Worm (Caenorhabditis elegans): ENCODE results near the gene dhs-21.

Gene dhs-21

DNA sequence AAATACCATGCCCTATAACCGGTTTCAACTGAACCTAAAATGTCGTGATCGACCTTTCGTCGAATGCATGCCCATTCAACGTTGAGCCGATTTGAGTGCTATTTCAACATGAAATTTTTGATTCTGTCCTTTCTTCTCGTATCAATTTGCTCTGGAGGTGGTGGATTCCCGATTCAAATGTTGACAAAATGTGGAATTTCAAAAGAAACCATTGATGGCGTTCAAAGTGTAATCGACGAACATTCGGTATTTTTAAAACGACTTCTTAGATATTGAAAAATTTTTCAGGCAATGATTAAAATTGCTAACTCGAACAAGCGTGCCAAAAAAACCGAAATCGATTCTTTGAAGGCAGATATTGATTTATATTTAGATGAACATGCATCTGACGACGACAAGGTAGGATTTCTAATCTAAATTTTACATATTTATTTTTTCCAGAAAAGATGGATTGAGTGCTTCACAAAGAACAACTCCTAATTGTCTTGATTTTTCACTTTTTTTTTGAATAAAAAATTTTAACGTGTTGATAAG is 6.3 kb downstream of the dhs-21 start, which contains the start of gene R11D1.13:
R11D1.13 (plus strand) TSS at position 51 of the 534 bp plus-strand sequence.
- no peak for TF ChIP-seq unc-62 (GFP tag; optimal IDR thresholded peaks at IDR 0.05)
- no peak for TF ChIP-seq egl-27 (tag; optimal IDR thresholded peaks at IDR 0.05)
- TF ChIP-seq fos-1 (tag; optimal IDR thresholded peaks at IDR 0.05), result no peak

DNA sequence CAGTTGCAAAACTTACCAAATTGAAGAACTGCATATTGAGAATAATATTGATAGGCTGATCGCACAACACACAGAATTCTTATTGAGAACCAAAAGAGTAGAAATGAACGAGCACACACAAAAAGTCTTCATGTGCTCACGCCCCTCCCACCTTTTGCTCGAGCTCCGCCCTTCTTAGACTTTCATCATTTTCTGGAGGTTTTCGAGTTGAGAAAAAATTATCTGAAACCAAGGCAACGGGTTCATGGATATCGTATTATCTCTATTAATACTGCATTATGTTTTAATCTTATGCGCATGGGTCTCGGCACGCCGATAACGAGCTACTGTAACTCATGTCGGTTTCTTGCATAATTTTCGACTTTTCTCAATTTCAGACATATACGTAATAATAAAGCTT is 7.6 kb downstream of the dhs-21 start, which contains the start of gene R11D1.12:
R11D1.12 (minus strand) TSS at position 101 of the 400 bp plus-strand sequence.
- TF ChIP-seq F13H6.1 (tag; optimal IDR thresholded peaks at IDR 0.05) (no peak), mdl-1 (tag; optimal IDR thresholded peaks at IDR 0.05) (no peak), aly-2 (tag; optimal IDR thresholded peaks at IDR 0.05) (no peak), Y55F3AM.14 (GFP tag; optimal IDR thresholded peaks at IDR 0.05) (no peak), lin-39 (tag; optimal IDR thresholded peaks at IDR 0.05) (no peak), ztf-4 (tag; optimal IDR thresholded peaks at IDR 0.05) (no peak), ceh-16 (tag; optimal IDR thresholded peaks at IDR 0.05) (no peak), nhr-12 (tag; optimal IDR thresholded peaks at IDR 0.05) (no peak), mbf-1 (tag; optimal IDR thresholded peaks at IDR 0.05) (no peak), nhr-6 (tag; optimal IDR thresholded peaks at IDR 0.05) (no peak), dmd-4 (tag; optimal IDR thresholded peaks at IDR 0.05) (no peak), unc-39 (tag; optimal IDR thresholded peaks at IDR 0.05) (no peak), ZK546.5 (tag; optimal IDR thresholded peaks at IDR 0.05) (no peak)

DNA sequence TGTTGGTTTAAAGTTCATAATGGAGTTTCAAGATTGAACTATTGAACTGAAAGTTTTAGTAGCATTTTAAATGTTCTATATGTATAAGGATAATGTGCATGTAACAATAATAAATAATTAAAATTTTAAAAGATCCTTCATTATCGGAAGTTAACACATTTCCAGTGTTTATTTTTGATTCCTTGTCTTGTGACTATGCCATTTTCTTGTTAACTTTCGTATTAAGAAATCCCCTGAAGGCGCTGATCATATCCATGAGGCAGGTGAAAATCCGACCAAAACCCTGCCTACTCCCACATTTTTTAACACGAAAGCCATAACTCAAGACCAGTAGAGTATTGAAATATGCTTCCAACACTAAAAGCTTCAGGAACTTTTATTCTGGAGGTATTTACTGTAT is 13.7 kb downstream of the dhs-21 start, which contains the start of gene R11D1.7:
R11D1.7 (plus strand) TSS at position 301 of the 400 bp plus-strand sequence.
- TF ChIP-seq nhr-77 (tag; optimal IDR thresholded peaks at IDR 0.05) (no peak), lin-13 (GFP tag; optimal IDR thresholded peaks at IDR 0.05) (no peak), nhr-21 (tag; optimal IDR thresholded peaks at IDR 0.05) (no peak), lsy-2 (tag; optimal IDR thresholded peaks at IDR 0.05) (no peak), blmp-1 (tag; optimal IDR thresholded peaks at IDR 0.05; ENCODE audit: insufficient read depth) (no peak), skn-1 (tag; optimal IDR thresholded peaks at IDR 0.05) (no peak), ztf-1 (GFP tag; conservative IDR thresholded peaks at IDR 0.05) (no peak)

DNA sequence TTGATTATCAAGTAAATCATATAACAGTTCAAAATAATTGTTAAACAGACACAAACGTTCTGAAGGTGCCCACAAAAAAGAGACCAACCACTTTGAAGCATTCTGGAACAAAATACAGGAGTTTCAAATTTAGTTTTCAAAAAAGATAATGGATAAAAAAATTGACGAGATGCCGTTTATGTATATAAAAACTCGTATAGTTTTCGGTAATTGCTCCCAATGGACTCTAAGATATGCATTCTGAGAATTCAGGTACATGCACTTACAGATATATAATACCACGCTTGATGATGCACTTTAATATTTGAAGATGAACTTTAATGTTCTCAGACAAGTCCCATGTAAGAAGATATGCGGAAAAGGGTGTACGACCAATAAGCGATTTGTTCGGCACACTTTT is 14.8 kb downstream of the dhs-21 start, which contains the start of gene str-181:
str-181 (minus strand) TSS at position 101 of the 400 bp plus-strand sequence.
- TF ChIP-seq elt-1 (tag; optimal IDR thresholded peaks at IDR 0.05) (no peak), mdl-1 (tag; optimal IDR thresholded peaks at IDR 0.05) (no peak), fos-1 (tag; optimal IDR thresholded peaks at IDR 0.05) (no peak), nhr-23 (tag; optimal IDR thresholded peaks at IDR 0.05) (no peak), unc-39 (tag; optimal IDR thresholded peaks at IDR 0.05) (no peak)

DNA sequence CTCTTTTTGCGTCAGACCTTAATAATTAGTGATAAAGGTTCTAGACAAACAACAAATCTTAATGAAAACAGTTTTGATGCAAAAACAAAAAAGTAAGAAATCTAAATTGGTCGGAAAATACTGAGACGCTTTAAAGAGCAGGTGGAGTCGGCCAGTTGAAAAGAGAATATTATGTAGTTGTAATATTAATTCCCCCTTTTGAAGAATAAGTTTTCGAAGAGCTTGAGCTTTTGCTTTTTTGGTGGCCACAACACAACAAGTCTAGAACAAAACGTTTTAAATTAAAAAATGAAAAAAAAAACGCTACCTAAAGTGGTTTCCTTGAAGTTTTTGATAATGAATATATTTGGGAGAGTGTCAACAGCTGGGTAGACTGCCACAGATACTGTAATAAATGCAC is 17.0 kb downstream of the dhs-21 start, which contains the start of gene str-178:
str-178 (minus strand) TSS at position 101 of the 400 bp plus-strand sequence.
- no peak for TF ChIP-seq lin-11 (tag; optimal IDR thresholded peaks at IDR 0.05)
- no peak for TF ChIP-seq F13H6.1 (tag; optimal IDR thresholded peaks at IDR 0.05)
- TF ChIP-seq ztf-11 (tag; optimal IDR thresholded peaks at IDR 0.05), result no peak
- no peak for TF ChIP-seq Y55F3AM.14 (GFP tag; optimal IDR thresholded peaks at IDR 0.05)
- no peak for TF ChIP-seq mbf-1 (tag; optimal IDR thresholded peaks at IDR 0.05)
- TF ChIP-seq lsy-2 (tag; optimal IDR thresholded peaks at IDR 0.05), result no peak
- TF ChIP-seq nhr-11 (tag; optimal IDR thresholded peaks at IDR 0.05), result no peak
- no peak for TF ChIP-seq nhr-21 (tag; optimal IDR thresholded peaks at IDR 0.05)
- no peak for TF ChIP-seq nhr-237 (tag; optimal IDR thresholded peaks at IDR 0.05)
- TF ChIP-seq nhr-129 (tag; optimal IDR thresholded peaks at IDR 0.05), result no peak
- TF ChIP-seq nhr-12 (tag; optimal IDR thresholded peaks at IDR 0.05), result no peak

DNA sequence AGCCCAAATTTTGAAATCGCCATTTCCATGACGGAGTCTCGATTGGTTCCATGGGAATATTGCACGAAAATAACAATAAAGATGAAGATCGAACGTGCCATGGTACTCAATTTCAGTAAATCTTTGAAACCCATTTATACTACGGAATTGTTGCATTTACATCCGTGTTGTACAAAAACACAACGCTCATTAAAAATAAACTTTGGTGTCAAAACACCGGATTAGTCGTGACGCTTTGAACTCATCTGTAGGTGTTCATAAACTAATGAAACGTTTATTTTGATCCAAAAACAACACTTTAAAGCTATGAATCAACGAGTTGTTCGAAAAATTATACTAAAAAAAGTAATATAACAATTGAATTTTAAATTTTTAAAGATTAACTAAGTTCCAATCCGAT is 19.3 kb downstream of the dhs-21 start, which contains the start of gene R11D1.4:
R11D1.4 (minus strand) TSS at position 101 of the 400 bp plus-strand sequence.
- no peak for TF ChIP-seq nhr-21 (tag; optimal IDR thresholded peaks at IDR 0.05)
- no peak for TF ChIP-seq nhr-23 (tag; optimal IDR thresholded peaks at IDR 0.05)
- no peak for TF ChIP-seq egl-27 (tag; optimal IDR thresholded peaks at IDR 0.05)
- TF ChIP-seq unc-55 (GFP tag; optimal IDR thresholded peaks at IDR 0.05), result no peak
- TF ChIP-seq aly-2 (tag; optimal IDR thresholded peaks at IDR 0.05), result no peak
- no peak for TF ChIP-seq snpc-4 (tag; optimal IDR thresholded peaks at IDR 0.05)
- no peak for TF ChIP-seq nhr-6 (tag; optimal IDR thresholded peaks at IDR 0.05)
- TF ChIP-seq ama-1 (optimal IDR thresholded peaks at IDR 0.05), result no peak
- no peak for TF ChIP-seq nhr-11 (tag; optimal IDR thresholded peaks at IDR 0.05)
- no peak for TF ChIP-seq lin-39 (tag; optimal IDR thresholded peaks at IDR 0.05)
- no peak for TF ChIP-seq skn-1 (tag; optimal IDR thresholded peaks at IDR 0.05)
- TF ChIP-seq unc-62 (GFP tag; optimal IDR thresholded peaks at IDR 0.05), result no peak
- TF ChIP-seq ZK546.5 (tag; optimal IDR thresholded peaks at IDR 0.05), result no peak
- no peak for TF ChIP-seq lin-13 (GFP tag; optimal IDR thresholded peaks at IDR 0.05)
- no peak for TF ChIP-seq C34F6.9 (tag; optimal IDR thresholded peaks at IDR 0.05)
- TF ChIP-seq Y55F3AM.14 (GFP tag; optimal IDR thresholded peaks at IDR 0.05), result no peak
- TF ChIP-seq ceh-16 (tag; optimal IDR thresholded peaks at IDR 0.05), result no peak
- no peak for TF ChIP-seq sem-4 (tag; optimal IDR thresholded peaks at IDR 0.05)
- TF ChIP-seq elt-3 (tag; optimal IDR thresholded peaks at IDR 0.05), result no peak
- TF ChIP-seq blmp-1 (tag; optimal IDR thresholded peaks at IDR 0.05; ENCODE audit: insufficient read depth), result no peak

Data from whole organism, L2 larva.